Fruit fly (Drosophila melanogaster): ENCODE data around the gene CG42655.

CG42655 gene

dm6 chr3L:19929051-19929718, 24.3 kb downstream of the CG42655 start (continued):
- TF ChIP-seq CG7745 (tag; optimal IDR thresholded peaks at IDR 0.05) (no peak), cg (GFP tag; optimal IDR thresholded peaks at IDR 0.05) (peak; percentile 77), CG2116 (GFP tag; optimal IDR thresholded peaks at IDR 0.05) (no peak), CG1832 (GFP tag; optimal IDR thresholded peaks at IDR 0.05) (peak; percentile 88), chinmo (GFP tag; IDR thresholded peaks at IDR 0.05; ENCODE audit: partially characterized antibody) (peak; percentile 74; the same call in 1 of the 4 replicates), CG3281 (GFP tag; optimal IDR thresholded peaks at IDR 0.05) (peak; percentile 35), CG14441 (GFP tag; IDR thresholded peaks at IDR 0.05) (0 out of 2 replicates have a peak, but pooled peaks have one; percentile 5), lilli (GFP tag; optimal IDR thresholded peaks at IDR 0.05) (peak; percentile 21), CG11504 (tag; optimal IDR thresholded peaks at IDR 0.05) (peak; percentile 35), zf30C (GFP tag; optimal IDR thresholded peaks at IDR 0.05) (peak; percentile 59), Jarid2 (GFP tag; optimal IDR thresholded peaks at IDR 0.05) (no peak), CG33557 (GFP tag; optimal IDR thresholded peaks at IDR 0.05) (peak; percentile 16), CG18599 (GFP tag; optimal IDR thresholded peaks at IDR 0.05) (peak; percentile 20), CG4360 (GFP tag; IDR thresholded peaks at IDR 0.05) (peak; percentile 21; the same call in 1 of the 2 replicates), slp2 (GFP tag; optimal IDR thresholded peaks at IDR 0.05) (peak; percentile 22), Bteb2 (GFP tag; optimal IDR thresholded peaks at IDR 0.05) (peak; percentile 40), CG11696 (GFP tag; IDR thresholded peaks at IDR 0.05) (no peak), CG7839 (tag; optimal IDR thresholded peaks at IDR 0.05) (peak; percentile 32), CG30403 (GFP tag; optimal IDR thresholded peaks at IDR 0.05) (peak; percentile 40), CG12236 (GFP tag; optimal IDR thresholded peaks at IDR 0.05) (no peak), Deaf1 (tag; optimal IDR thresholded peaks at IDR 0.05) (peak; percentile 65), CG32767 (GFP tag; IDR thresholded peaks at IDR 0.05) (peak; percentile 9; the same call in 1 of the 2 replicates), seq (GFP tag; IDR thresholded peaks at IDR 0.05) (0 out of 2 replicates have a peak, but pooled peaks have one; percentile 7), CG17361 (GFP tag; IDR thresholded peaks at IDR 0.05) (peak; percentile 39; the same call in 1 of the 3 replicates), crol (GFP tag; IDR thresholded peaks at IDR 0.05) (peak; percentile 84), sim (GFP tag; IDR thresholded peaks at IDR 0.05) (no peak), CG2199 (GFP tag; IDR thresholded peaks at IDR 0.05) (0 out of 3 replicates have a peak, but pooled peaks have one; percentile 49), Mad (GFP tag; optimal IDR thresholded peaks at IDR 0.05) (no peak), CG9932 (GFP tag; IDR thresholded peaks at IDR 0.05) (peak; percentile 36; the same call in 1 of the 2 replicates), Sox100B (GFP tag; optimal IDR thresholded peaks at IDR 0.05) (peak; percentile 3), CG6813 (GFP tag; optimal IDR thresholded peaks at IDR 0.05) (peak; percentile 13), CG13424 (tag; optimal IDR thresholded peaks at IDR 0.05) (peak; percentile 9), bsh (GFP tag; optimal IDR thresholded peaks at IDR 0.05) (peak in 1 of 2 experiments; percentile 11), Dref (GFP tag; IDR thresholded peaks at IDR 0.05) (no peak), CG9876 (GFP tag; optimal IDR thresholded peaks at IDR 0.05) (no peak), CG2120 (GFP tag; optimal IDR thresholded peaks at IDR 0.05) (peak; percentile 60), Atf6 (GFP tag; IDR thresholded peaks at IDR 0.05) (0 out of 2 replicates have a peak, but pooled peaks have one; percentile 15), Eip74EF (GFP tag; optimal IDR thresholded peaks at IDR 0.05) (peak in 1 of 2 experiments; percentile 16), sqz (GFP tag; optimal IDR thresholded peaks at IDR 0.05) (peak; percentile 92), CG12769 (tag; optimal IDR thresholded peaks at IDR 0.05) (peak; percentile 58), Drgx (GFP tag; IDR thresholded peaks at IDR 0.05) (peak; percentile 45; the same call in 1 of the 2 replicates), trem (tag; optimal IDR thresholded peaks at IDR 0.05) (no peak), sens (GFP tag) (peak; percentile 84), vnd (GFP tag; IDR thresholded peaks at IDR 0.05; ENCODE audit: partially characterized antibody) (no peak), CG10209 (GFP tag; optimal IDR thresholded peaks at IDR 0.05) (peak; percentile 40), lov (optimal IDR thresholded peaks at IDR 0.05) (no peak), lov (GFP tag; IDR thresholded peaks at IDR 0.05) (0 out of 3 replicates have a peak, but pooled peaks have one; percentile 17)
